Fruit fly (Drosophila melanogaster) whole organism, embryonic: ENCODE measurements around the gene Lrrk.

Source experiments
- CG10147 ChIP-seq: fragments of 200-800 bp; sonication (Bioruptor generic); optimal IDR thresholded peaks from 2 replicates; lab custom pipeline; 2019; ENCODE audit warnings: missing biosample characterization, mild to moderate bottlenecking, missing genetic modification characterization, moderate library complexity
- CG10462 ChIP-seq: fragments of 200-800 bp; sonication (Bioruptor generic); optimal IDR thresholded peaks from 2 replicates; lab custom pipeline; 2016; ENCODE audit warnings: missing biosample characterization, missing genetic modification characterization
- CG10654 ChIP-seq: fragments of 200-800 bp; sonication (Bioruptor generic); optimal IDR thresholded peaks from 2 replicates; lab custom pipeline; 2016; ENCODE audit warnings: missing biosample characterization, missing genetic modification characterization
- CG12071 ChIP-seq: fragments of 200-800 bp; sonication (Bioruptor generic); optimal IDR thresholded peaks from 3 replicates; lab custom pipeline; 2018; ENCODE audit warnings: missing biosample characterization, mild to moderate bottlenecking, missing genetic modification characterization
- CG14441 ChIP-seq: fragments of 200-800 bp; sonication (Bioruptor generic); IDR thresholded peaks from 2 replicates; pipeline ENCODE4 v1.3.6; 2022; ENCODE audit warnings: missing biosample characterization, missing genetic modification characterization
- CG15514 ChIP-seq: fragments of 200-800 bp; sonication (Bioruptor generic); optimal IDR thresholded peaks from 3 replicates; lab custom pipeline; 2017; ENCODE audit warnings: missing biosample characterization, missing genetic modification characterization, mild to moderate bottlenecking, moderate library complexity, missing genetic modification reagents
- CG17361 ChIP-seq: fragments of 200-800 bp; sonication (Bioruptor generic); IDR thresholded peaks from 3 replicates; pipeline ENCODE4 v1.3.6; 2022; ENCODE audit warnings: missing biosample characterization, missing genetic modification characterization
- CG17385 ChIP-seq: fragments of 200-800 bp; sonication (Bioruptor generic); optimal IDR thresholded peaks from 3 replicates; lab custom pipeline; 2018; ENCODE audit warnings: missing biosample characterization, mild to moderate bottlenecking, missing genetic modification characterization
- CG32532 ChIP-seq: fragments of 200-800 bp; sonication (Bioruptor generic); IDR thresholded peaks from 2 replicates; pipeline ENCODE4 v1.3.6; 2022; ENCODE audit warnings: missing biosample characterization, missing genetic modification characterization
- CG32772 ChIP-seq: fragments of 200-800 bp; sonication (Bioruptor generic); IDR thresholded peaks from 2 replicates; pipeline ENCODE4 v1.3.6; 2022; ENCODE audit warnings: missing biosample characterization, missing genetic modification characterization
- CG4360 ChIP-seq: fragments of 200-800 bp; sonication (Bioruptor generic); IDR thresholded peaks from 2 replicates; pipeline ENCODE4 v1.3.6; 2022; ENCODE audit warnings: missing biosample characterization, missing genetic modification characterization
- CG7745 ChIP-seq: fragments of 200-800 bp; sonication (Bioruptor generic); optimal IDR thresholded peaks from 2 replicates; lab custom pipeline; 2018; ENCODE audit warnings: missing biosample characterization, mild to moderate bottlenecking, missing genetic modification characterization, moderate library complexity
- CG7963 ChIP-seq: fragments of 200-800 bp; sonication (Bioruptor generic); IDR thresholded peaks from 3 replicates; pipeline ENCODE4 v1.3.6; 2022; ENCODE audit warnings: missing biosample characterization, missing genetic modification characterization; ENCODE audit not compliant: partially characterized antibody
- CG9609 ChIP-seq: fragments of 200-800 bp; sonication (Bioruptor generic); optimal IDR thresholded peaks from 3 replicates; lab custom pipeline; 2016; ENCODE audit warnings: missing biosample characterization, missing genetic modification characterization
- Dp ChIP-seq: fragments of 200-800 bp; sonication (Bioruptor generic); optimal IDR thresholded peaks from 2 replicates; lab custom pipeline; 2018; ENCODE audit warnings: missing biosample characterization, mild to moderate bottlenecking, missing genetic modification characterization, moderate library complexity
- Dref ChIP-seq: fragments of 200-800 bp; sonication (Bioruptor generic); IDR thresholded peaks from 2 replicates; pipeline ENCODE4 v1.3.6; 2022; ENCODE audit warnings: missing biosample characterization, missing genetic modification characterization
- Eip74EF ChIP-seq, 2 experiments: fragments of 200-800 bp in 1 of 2; fragments of >200 bp in 1 of 2; sonication (Bioruptor generic) in 1 of 2; optimal IDR thresholded peaks; 2 replicates each; lab custom pipeline; 2017 to 2019; ENCODE audit warnings: missing biosample characterization in 2 of 2, missing genetic modification characterization in 2 of 2, mild to moderate bottlenecking in 1 of 2, moderate library complexity in 1 of 2
- H15 ChIP-seq: fragments of 200-800 bp; sonication (Bioruptor generic); IDR thresholded peaks from 3 replicates; pipeline ENCODE4 v1.3.6; 2022; ENCODE audit warnings: missing biosample characterization, missing genetic modification characterization
- Hr3 ChIP-seq: fragments of 200-800 bp; sonication (Bioruptor generic); optimal IDR thresholded peaks from 3 replicates; lab custom pipeline; 2016; ENCODE audit warnings: missing biosample characterization, missing genetic modification characterization
- Hr78 ChIP-seq, 2 experiments: fragments of 200-800 bp in 1 of 2; fragments of >200 bp in 1 of 2; sonication (Bioruptor generic) in 1 of 2; optimal IDR thresholded peaks; 2 replicates each; lab custom pipeline; 2017 to 2019; ENCODE audit warnings: missing biosample characterization in 2 of 2, missing genetic modification characterization in 2 of 2, mild to moderate bottlenecking in 1 of 2, moderate library complexity in 1 of 2
- MBD-R2 ChIP-seq: fragments of 200-800 bp; sonication (Bioruptor generic); IDR thresholded peaks from 2 replicates; pipeline ENCODE4 v1.3.6; 2022; ENCODE audit warnings: missing biosample characterization, missing genetic modification characterization
- NC2β ChIP-seq: fragments of 200-800 bp; sonication (Bioruptor generic); optimal IDR thresholded peaks from 2 replicates; lab custom pipeline; 2016; ENCODE audit warnings: missing biosample characterization, missing genetic modification characterization
- Sin3A ChIP-seq: fragments of >200 bp; optimal IDR thresholded peaks from 2 replicates; lab custom pipeline; 2018
- Sry-β ChIP-seq: fragments of 200-800 bp; sonication (Bioruptor generic); optimal IDR thresholded peaks from 2 replicates; lab custom pipeline; 2018; ENCODE audit warnings: missing biosample characterization, mild to moderate bottlenecking, missing genetic modification characterization, moderate library complexity
- Vsx1 ChIP-seq: fragments of 200-800 bp; sonication (Bioruptor generic); optimal IDR thresholded peaks from 2 replicates; lab custom pipeline; 2017; ENCODE audit warnings: missing biosample characterization, mild to moderate bottlenecking, missing genetic modification characterization, missing genetic modification reagents
- Xrp1 ChIP-seq: fragments of 200-800 bp; sonication (Bioruptor generic); IDR thresholded peaks from 2 replicates; pipeline ENCODE4 v1.3.6; 2022; ENCODE audit warnings: missing biosample characterization, missing genetic modification characterization
- ara ChIP-seq: fragments of 200-800 bp; sonication (Bioruptor generic); IDR thresholded peaks from 2 replicates; pipeline ENCODE4 v1.3.6; 2022; ENCODE audit warnings: missing biosample characterization, missing genetic modification characterization
- ash1 ChIP-seq: fragments of 200-800 bp; sonication (Bioruptor generic); optimal IDR thresholded peaks from 2 replicates; lab custom pipeline; 2018; ENCODE audit warnings: missing biosample characterization, mild to moderate bottlenecking, missing genetic modification characterization
- chm ChIP-seq: fragments of 200-800 bp; sonication (Bioruptor generic); IDR thresholded peaks from 2 replicates; pipeline ENCODE4 v1.3.6; 2022; ENCODE audit warnings: missing biosample characterization, missing genetic modification characterization
- ci ChIP-seq: fragments of 200-800 bp; sonication (Bioruptor generic); IDR thresholded peaks from 3 replicates; pipeline ENCODE4 v1.3.6; 2022; ENCODE audit warnings: missing biosample characterization, missing genetic modification characterization
- corto ChIP-seq: fragments of 200-800 bp; sonication (Bioruptor generic); optimal IDR thresholded peaks from 2 replicates; lab custom pipeline; 2016; ENCODE audit warnings: missing biosample characterization, mild to moderate bottlenecking, missing genetic modification characterization, moderate library complexity
- da ChIP-seq: fragments of 200-800 bp; sonication (Bioruptor generic); optimal IDR thresholded peaks from 2 replicates; lab custom pipeline; 2016; ENCODE audit warnings: missing biosample characterization, missing genetic modification characterization
- dmrt99B ChIP-seq: fragments of 200-800 bp; sonication (Bioruptor generic); optimal IDR thresholded peaks from 2 replicates; lab custom pipeline; 2018; ENCODE audit warnings: missing biosample characterization, mild to moderate bottlenecking, missing genetic modification characterization, moderate library complexity
- eve ChIP-seq, 2 experiments: fragments of >200 bp; optimal IDR thresholded peaks; 2 replicates each; lab custom pipeline; 2017; ENCODE audit warnings: missing biosample characterization in 2 of 2, missing genetic modification characterization in 2 of 2
- ewg ChIP-seq: fragments of 200-800 bp; sonication (Bioruptor generic); optimal IDR thresholded peaks from 3 replicates; lab custom pipeline; 2017; ENCODE audit warnings: mild to moderate bottlenecking, missing biosample characterization, missing genetic modification reagents, missing genetic modification characterization
- exex ChIP-seq: fragments of 200-800 bp; sonication (Bioruptor generic); optimal IDR thresholded peaks from 4 replicates; lab custom pipeline; 2018; ENCODE audit warnings: missing biosample characterization, mild to moderate bottlenecking, missing genetic modification characterization, moderate library complexity
- eyg ChIP-seq: fragments of 200-800 bp; sonication (Bioruptor generic); optimal IDR thresholded peaks from 3 replicates; lab custom pipeline; 2016; ENCODE audit warnings: missing biosample characterization, missing genetic modification characterization
- gem ChIP-seq: fragments of 200-800 bp; sonication (Bioruptor generic); optimal IDR thresholded peaks from 2 replicates; lab custom pipeline; 2019; ENCODE audit warnings: missing biosample characterization, mild to moderate bottlenecking, missing genetic modification characterization, moderate library complexity
- hkb ChIP-seq, 2 experiments: fragments of 200-800 bp in 1 of 2; fragments of >200 bp in 1 of 2; sonication (Bioruptor generic) in 1 of 2; IDR thresholded peaks in 1 of 2; optimal IDR thresholded peaks in 1 of 2; 2 replicates each; pipeline versions ENCODE4 v1.3.6 to Lab custom; 2017 to 2022; ENCODE audit warnings: missing biosample characterization in 1 of 2, missing genetic modification characterization in 1 of 2
- hth ChIP-seq: fragments of >200 bp; optimal IDR thresholded peaks from 2 replicates; lab custom pipeline; 2017; ENCODE audit warnings: inconsistent platforms
- kah ChIP-seq: fragments of 200-800 bp; sonication (Bioruptor generic); optimal IDR thresholded peaks from 2 replicates; lab custom pipeline; 2018; ENCODE audit warnings: missing biosample characterization, mild to moderate bottlenecking, missing genetic modification characterization
- nerfin-1 ChIP-seq: fragments of 200-800 bp; sonication (Bioruptor generic); optimal IDR thresholded peaks from 3 replicates; lab custom pipeline; 2019; ENCODE audit warnings: missing biosample characterization, mild to moderate bottlenecking, missing genetic modification characterization, moderate library complexity
- otp ChIP-seq: fragments of 200-800 bp; sonication (Bioruptor generic); IDR thresholded peaks from 3 replicates; pipeline ENCODE4, ENCODE4 v1.3.6; 2022; ENCODE audit warnings: missing biosample characterization, missing genetic modification characterization
- pfk ChIP-seq: fragments of 200-800 bp; sonication (Bioruptor generic); optimal IDR thresholded peaks from 2 replicates; lab custom pipeline; 2018; ENCODE audit warnings: missing biosample characterization, mild to moderate bottlenecking, missing genetic modification characterization, moderate library complexity
- shn ChIP-seq: fragments of 200-800 bp; sonication (Bioruptor generic); optimal IDR thresholded peaks from 3 replicates; lab custom pipeline; 2016; ENCODE audit warnings: missing biosample characterization, missing genetic modification characterization
- slp2 ChIP-seq: fragments of 200-800 bp; sonication (Bioruptor generic); optimal IDR thresholded peaks from 2 replicates; lab custom pipeline; 2016; ENCODE audit warnings: missing biosample characterization, missing genetic modification characterization
- so ChIP-seq: fragments of 200-800 bp; sonication (Bioruptor generic); IDR thresholded peaks from 3 replicates; pipeline ENCODE4 v1.3.6; 2022; ENCODE audit warnings: missing biosample characterization, missing genetic modification characterization
- tap ChIP-seq: fragments of 200-800 bp; optimal IDR thresholded peaks from 3 replicates; lab custom pipeline; 2019; ENCODE audit warnings: missing biosample characterization, mild to moderate bottlenecking, missing genetic modification characterization, moderate library complexity
- zf30C ChIP-seq: fragments of 200-800 bp; sonication (Bioruptor generic); optimal IDR thresholded peaks from 3 replicates; lab custom pipeline; 2018; ENCODE audit warnings: missing biosample characterization, mild to moderate bottlenecking, missing genetic modification characterization

Gene Lrrk

dm6 chr3R:20633984-20634446 is 1.3 kb upstream of the Lrrk start (continued):
- TF ChIP-seq Dref (no peak), CG17361 (GFP tag; lab: Robert Waterston, UW) (no peak), gem (tag; lab: Kevin White, UChicago) (no peak), CG12071 (GFP tag; lab: Kevin White, UChicago) (no peak), ara (GFP tag; lab: Robert Waterston, UW) (peak; percentile 52), da (GFP tag; lab: Kevin White, UChicago) (no peak), exex (tag; lab: Kevin White, UChicago) (no peak), so (peak; percentile 78; the same call in 2 of the 3 replicates), Xrp1 (GFP tag; lab: Robert Waterston, UW) (peak; percentile 73), CG17385 (GFP tag; lab: Kevin White, UChicago) (no peak), Dp (GFP tag; lab: Kevin White, UChicago) (no peak), Eip74EF (GFP tag; optimal IDR thresholded peaks at IDR 0.05; lab: Kevin White, UChicago) (no peak), CG14441 (GFP tag; lab: Robert Waterston, UW) (peak; percentile 71), tap (tag; lab: Kevin White, UChicago) (no peak), CG9609 (GFP tag; lab: Kevin White, UChicago) (peak; percentile 65), ewg (GFP tag; lab: Kevin White, UChicago) (no peak)

dm6 chr3R:20635735-20636134 is 455 bp downstream of the Lrrk start:
- TF ChIP-seq CG4360 (GFP tag; lab: Robert Waterston, UW) = 0 out of 2 replicates have a peak, but pooled peaks have one; percentile 9
- no peak for TF ChIP-seq CG32772
- no peak for TF ChIP-seq shn (GFP tag; lab: Kevin White, UChicago)
- TF ChIP-seq kah (GFP tag; lab: Kevin White, UChicago) = peak; percentile 34
- TF ChIP-seq CG7745 (tag; lab: Kevin White, UChicago) = no peak
- peak; percentile 46 for TF ChIP-seq chm
- TF ChIP-seq pfk (GFP tag; lab: Kevin White, UChicago) = no peak
- TF ChIP-seq ash1 = no peak
- TF ChIP-seq CG15514 (GFP tag; lab: Kevin White, UChicago) = peak; percentile 30
- TF ChIP-seq Sin3A (lab: Kevin White, UChicago) = no peak
- TF ChIP-seq CG10147 (GFP tag; lab: Kevin White, UChicago) = no peak
- no peak for TF ChIP-seq hth (lab: Kevin White, UChicago)
- TF ChIP-seq eyg (GFP tag; lab: Kevin White, UChicago) = peak; percentile 5
- TF ChIP-seq H15 = no peak
- TF ChIP-seq CG10462 = no peak
- TF ChIP-seq hkb (optimal IDR thresholded peaks at IDR 0.05; lab: Kevin White, UChicago) = no peak
- no peak for TF ChIP-seq hkb (GFP tag; IDR thresholded peaks at IDR 0.05; lab: Robert Waterston, UW)
- peak; percentile 15 for TF ChIP-seq CG12071 (GFP tag; lab: Kevin White, UChicago)
- 0 out of 3 replicates have a peak, but pooled peaks have one; percentile 41 for TF ChIP-seq otp
- peak; percentile 58; the same call in 1 of the 3 replicates for TF ChIP-seq ci (GFP tag; lab: Robert Waterston, UW)
- TF ChIP-seq CG7963 (GFP tag; lab: Robert Waterston, UW) = 0 out of 3 replicates have a peak, but pooled peaks have one; percentile 37
- TF ChIP-seq Vsx1 = no peak
- no peak for TF ChIP-seq CG10654
- TF ChIP-seq zf30C (GFP tag; lab: Kevin White, UChicago) = no peak
- no peak for TF ChIP-seq corto
- no peak for TF ChIP-seq Hr3 (GFP tag; lab: Kevin White, UChicago)
- no peak for TF ChIP-seq Sry-β
- TF ChIP-seq Hr78 (GFP tag; optimal IDR thresholded peaks at IDR 0.05; lab: Kevin White, UChicago) = no peak
- no peak for TF ChIP-seq NC2β
- peak; percentile 90 for TF ChIP-seq nerfin-1 (tag; lab: Kevin White, UChicago)
- TF ChIP-seq MBD-R2 (GFP tag; lab: Robert Waterston, UW) = peak; percentile 41; the same call in 1 of the 2 replicates
- peak; percentile 46; the same call in 1 of the 2 replicates for TF ChIP-seq CG32532 (GFP tag; lab: Robert Waterston, UW)
- no peak for TF ChIP-seq slp2
- no peak for TF ChIP-seq eve (GFP tag; optimal IDR thresholded peaks at IDR 0.05; lab: Kevin White, UChicago)
- TF ChIP-seq dmrt99B (tag; lab: Kevin White, UChicago) = no peak
